Worm (Caenorhabditis elegans) whole organism, midembryonic: ENCODE results near the gene wht-3.

Experiments used
- T22C8.4 ChIP-seq: fragments of 200-800 bp; sonication (Bioruptor generic); IDR thresholded peaks from 2 replicates; pipeline ENCODE4 v1.3.6; 2022; ENCODE audit warnings: missing genetic modification characterization, missing compliant biosample characterization
- cog-1 ChIP-seq: sonication (generic microtip); optimal IDR thresholded peaks from 2 replicates; lab custom pipeline; 2016; ENCODE audit warnings: missing genetic modification characterization, missing compliant biosample characterization
- flt-1 ChIP-seq: fragments of 200-800 bp; sonication (Bioruptor generic); IDR thresholded peaks from 2 replicates; pipeline ENCODE4 v1.3.6; 2022; ENCODE audit warnings: missing genetic modification characterization, missing compliant biosample characterization
- klf-2 ChIP-seq: fragments of 200-800 bp; sonication (Bioruptor generic); conservative IDR thresholded peaks from 2 replicates; pipeline ENCODE4 v1.3.6; 2022; ENCODE audit warnings: missing genetic modification reagents, missing genetic modification characterization, missing compliant biosample characterization
- med-1 ChIP-seq: sonication (generic microtip); optimal IDR thresholded peaks from 2 replicates; lab custom pipeline; 2017; ENCODE audit warnings: missing genetic modification characterization, mild to moderate bottlenecking, missing compliant biosample characterization, antibody characterized with exemption, missing genetic modification reagents; ENCODE audit not compliant: insufficient read depth
- ref-1 ChIP-seq: fragments of 200-800 bp; sonication (Bioruptor generic); conservative IDR thresholded peaks from 2 replicates; pipeline ENCODE4 v1.3.6; 2022; ENCODE audit warnings: missing genetic modification reagents, missing genetic modification characterization, missing compliant biosample characterization
- tab-1 ChIP-seq: fragments of 200-800 bp; sonication (Bioruptor generic); IDR thresholded peaks from 2 replicates; pipeline ENCODE4 v1.3.6; 2022; ENCODE audit warnings: missing genetic modification characterization, missing compliant biosample characterization
- ztf-23 ChIP-seq: fragments of 200-800 bp; sonication (Bioruptor generic); IDR thresholded peaks from 2 replicates; pipeline ENCODE4 v1.3.6; 2022; ENCODE audit warnings: missing genetic modification reagents, missing genetic modification characterization, missing compliant biosample characterization
- ztf-29 ChIP-seq: fragments of 200-800 bp; sonication (Bioruptor generic); IDR thresholded peaks from 2 replicates; pipeline ENCODE4 v1.3.6; 2022; ENCODE audit warnings: missing genetic modification reagents, missing genetic modification characterization, missing compliant biosample characterization

ce11 chrIII:4186751-4187309 lies 35.4 kb upstream of the wht-3 start, which contains the start of gene lars-1:
- TF ChIP-seq flt-1 (GFP tag; lab: Robert Waterston, UW) (no peak), klf-2 (GFP tag; lab: Robert Waterston, UW) (no peak), tab-1 (GFP tag; lab: Robert Waterston, UW) (no peak), ref-1 (no peak), T22C8.4 (GFP tag; lab: Robert Waterston, UW) (0 out of 2 replicates have a peak, but pooled peaks have one; percentile 19), cog-1 (no peak), ztf-29 (GFP tag; lab: Robert Waterston, UW) (no peak), ztf-23 (GFP tag; lab: Robert Waterston, UW) (no peak), med-1 (GFP tag; lab: Kevin White, UChicago) (no peak)
